Fruit fly (Drosophila melanogaster) whole organism, pupa: ENCODE data around the gene Gr39b.

Experiments used
- CG12605 ChIP-seq: fragments of 200-800 bp; sonication (Bioruptor generic); IDR thresholded peaks from 2 replicates; pipeline ENCODE4 v1.3.6; 2022; ENCODE audit warnings: missing biosample characterization, missing genetic modification characterization
- CG14655 ChIP-seq: fragments of 200-800 bp; sonication (Bioruptor generic); optimal IDR thresholded peaks from 3 replicates; lab custom pipeline; 2017; ENCODE audit warnings: mild to moderate bottlenecking, missing biosample characterization, missing genetic modification reagents, missing genetic modification characterization
- CG15710 ChIP-seq: fragments of 200-800 bp; sonication (Bioruptor generic); optimal IDR thresholded peaks from 2 replicates; lab custom pipeline; 2018; ENCODE audit warnings: missing biosample characterization, mild to moderate bottlenecking, missing genetic modification characterization, moderate library complexity
- CG17806 ChIP-seq: fragments of 200-800 bp; sonication (Bioruptor generic); optimal IDR thresholded peaks from 2 replicates; lab custom pipeline; 2018; ENCODE audit warnings: missing biosample characterization, mild to moderate bottlenecking, missing genetic modification characterization, moderate library complexity
- CG34367 ChIP-seq: fragments of 200-800 bp; sonication (Bioruptor generic); optimal IDR thresholded peaks from 2 replicates; lab custom pipeline; 2018; ENCODE audit warnings: missing biosample characterization, mild to moderate bottlenecking, missing genetic modification characterization
- CG8159 ChIP-seq: fragments of 200-800 bp; sonication (Bioruptor generic); optimal IDR thresholded peaks from 3 replicates; lab custom pipeline; 2018; ENCODE audit warnings: missing biosample characterization, mild to moderate bottlenecking, missing genetic modification characterization, moderate library complexity
- CG8301 ChIP-seq: fragments of 200-800 bp; sonication (Bioruptor generic); optimal IDR thresholded peaks from 2 replicates; lab custom pipeline; 2018; ENCODE audit warnings: missing biosample characterization, mild to moderate bottlenecking, missing genetic modification characterization
- CG9948 ChIP-seq: fragments of 200-800 bp; sonication (Bioruptor generic); optimal IDR thresholded peaks from 2 replicates; lab custom pipeline; 2018; ENCODE audit warnings: missing biosample characterization, mild to moderate bottlenecking, missing genetic modification characterization, moderate library complexity
- Ets98B ChIP-seq: fragments of 200-800 bp; sonication (Bioruptor generic); IDR thresholded peaks from 2 replicates; pipeline ENCODE4 v1.3.6; 2022; ENCODE audit warnings: missing biosample characterization, missing genetic modification characterization
- Pif1B ChIP-seq: fragments of 200-800 bp; sonication (Bioruptor generic); optimal IDR thresholded peaks from 3 replicates; lab custom pipeline; 2016; ENCODE audit warnings: missing biosample characterization, missing genetic modification characterization
- gl ChIP-seq: fragments of 200-800 bp; sonication (Bioruptor generic); optimal IDR thresholded peaks from 2 replicates; lab custom pipeline; 2018; ENCODE audit warnings: missing biosample characterization, mild to moderate bottlenecking, missing genetic modification characterization
- rn ChIP-seq: fragments of 200-800 bp; sonication (Bioruptor generic); IDR thresholded peaks from 2 replicates; pipeline ENCODE4 v1.3.6; 2022; ENCODE audit warnings: missing biosample characterization, missing genetic modification characterization

Gene Gr39b

DNA sequence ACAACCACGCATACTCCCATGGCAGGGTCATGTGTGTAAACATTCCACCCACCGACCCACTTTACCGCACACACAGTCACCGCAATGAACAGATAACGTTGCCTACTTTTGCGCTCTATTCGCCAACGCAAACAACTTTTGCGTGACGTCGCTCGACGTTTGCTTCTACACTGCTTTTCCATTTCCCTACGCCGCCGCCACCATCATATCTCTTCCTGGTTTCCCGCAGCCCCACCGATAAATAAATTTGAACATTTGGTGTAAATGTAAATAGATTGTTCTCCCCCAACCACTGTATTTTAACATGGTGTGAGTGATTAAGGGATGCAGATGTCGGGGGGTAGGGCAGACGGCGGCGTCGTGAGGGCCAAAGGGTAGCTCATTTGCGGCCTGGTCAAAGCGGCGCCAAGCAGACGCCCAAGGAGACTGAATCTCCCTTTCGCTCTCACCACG, 45.0 kb downstream of the Gr39b start:
- TF ChIP-seq CG9948 (tag; lab: Kevin White, UChicago) = no peak
- no peak for TF ChIP-seq CG12605
- TF ChIP-seq gl (tag; lab: Kevin White, UChicago) = no peak
- TF ChIP-seq CG8301 = no peak
- TF ChIP-seq Ets98B (GFP tag; lab: Robert Waterston, UW) = no peak
- TF ChIP-seq CG15710 (tag; lab: Kevin White, UChicago) = no peak
- TF ChIP-seq CG8159 = no peak

DNA sequence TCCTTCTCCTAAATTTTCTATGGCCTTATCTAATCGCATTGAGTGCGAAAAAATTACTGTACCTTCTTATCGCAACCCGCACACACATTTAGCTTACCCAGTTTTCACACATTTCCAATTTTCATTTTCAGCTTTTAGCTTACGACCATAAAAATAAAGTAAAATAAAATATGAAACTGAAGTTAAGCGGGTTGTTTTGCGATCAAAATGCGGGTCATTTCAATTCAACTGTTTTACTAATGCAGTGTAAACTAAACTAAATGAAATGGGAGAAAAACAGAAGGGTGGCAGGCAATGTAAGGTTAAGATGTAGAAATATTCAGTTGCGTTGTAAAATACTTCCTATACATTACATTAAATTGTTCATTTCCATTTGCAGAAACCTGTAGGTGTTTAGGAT, 47.3 kb downstream of the Gr39b start:
- TF ChIP-seq CG14655 = no peak
- no peak for TF ChIP-seq CG34367 (tag; lab: Kevin White, UChicago)
- no peak for TF ChIP-seq Ets98B (GFP tag; lab: Robert Waterston, UW)
- TF ChIP-seq CG9948 (tag; lab: Kevin White, UChicago) = no peak
- no peak for TF ChIP-seq gl (tag; lab: Kevin White, UChicago)
- no peak for TF ChIP-seq rn (GFP tag; lab: Robert Waterston, UW)
- no peak for TF ChIP-seq Pif1B (GFP tag; lab: Kevin White, UChicago)
- TF ChIP-seq CG8159 = no peak
- TF ChIP-seq CG17806 (tag; lab: Kevin White, UChicago) = no peak
